Worm (Caenorhabditis elegans) whole organism, L1 larva: ENCODE results near the gene acs-14.

Experiments used
- C04F5.9 ChIP-seq: sonication (generic microtip); optimal IDR thresholded peaks from 2 replicates; lab custom pipeline; 2016; ENCODE audit warnings: missing genetic modification characterization, missing compliant biosample characterization
- aha-1 ChIP-seq: fragments of 150-350 bp; optimal IDR thresholded peaks from 2 replicates; lab custom pipeline; 2014; ENCODE audit warnings: missing biosample characterization, missing genetic modification characterization
- alr-1 ChIP-seq: fragments of 200-800 bp; sonication (Bioruptor generic); optimal IDR thresholded peaks from 2 replicates; lab custom pipeline; 2018; ENCODE audit warnings: borderline replicate concordance, mild to moderate bottlenecking, missing genetic modification characterization, missing compliant biosample characterization
- dpl-1 ChIP-seq, 3 experiments: fragments of 150-350 bp in 2 of 3; sonication (generic microtip) in 1 of 3; optimal IDR thresholded peaks; 2 replicates each; lab custom pipeline; 2014 to 2017; ENCODE audit warnings: missing biosample characterization in 3 of 3, missing genetic modification characterization in 3 of 3, missing genetic modification reagents in 3 of 3
- dsc-1 ChIP-seq: sonication (generic microtip); optimal IDR thresholded peaks from 2 replicates; lab custom pipeline; 2016; ENCODE audit warnings: mild to moderate bottlenecking, missing genetic modification characterization, missing compliant biosample characterization
- efl-1 ChIP-seq, 4 experiments: fragments of 150-350 bp; optimal IDR thresholded peaks in 3 of 4; peaks in 1 of 4; 1 replicate in 1 of 4; 2 replicates in 3 of 4; lab custom pipeline; 2014; ENCODE audit warnings: missing biosample characterization in 2 of 4, missing genetic modification characterization in 2 of 4, missing genetic modification reagents in 2 of 4
- elt-2 ChIP-seq: sonication (generic microtip); optimal IDR thresholded peaks from 2 replicates; lab custom pipeline; 2016; ENCODE audit warnings: missing genetic modification characterization, mild to moderate bottlenecking, inconsistent platforms, missing compliant biosample characterization, missing genetic modification reagents
- elt-3 ChIP-seq, 6 experiments: fragments of 150-350 bp in 1 of 6; sonication (generic microtip); optimal IDR thresholded peaks; 2 replicates each; lab custom pipeline; 2017 to 2018; ENCODE audit warnings: missing biosample characterization in 6 of 6, missing genetic modification characterization in 6 of 6, inconsistent platforms in 1 of 6
- ets-5 ChIP-seq: fragments of 200-800 bp; sonication (Bioruptor generic); IDR thresholded peaks from 2 replicates; pipeline ENCODE4 v1.3.6; 2022; ENCODE audit warnings: missing genetic modification characterization, missing compliant biosample characterization
- fkh-10 ChIP-seq: sonication (generic microtip); optimal IDR thresholded peaks from 2 replicates; lab custom pipeline; 2017; ENCODE audit warnings: missing biosample characterization, missing genetic modification reagents, missing genetic modification characterization
- fkh-4 ChIP-seq: sonication (generic microtip); optimal IDR thresholded peaks from 2 replicates; lab custom pipeline; 2016; ENCODE audit warnings: missing compliant biosample characterization, missing genetic modification characterization, borderline replicate concordance
- fkh-8 ChIP-seq: sonication (generic microtip); optimal IDR thresholded peaks from 2 replicates; lab custom pipeline; 2016; ENCODE audit warnings: mild to moderate bottlenecking, missing genetic modification characterization, missing compliant biosample characterization
- fos-1 ChIP-seq: fragments of 150-350 bp; optimal IDR thresholded peaks from 2 replicates; lab custom pipeline; 2014; ENCODE audit warnings: missing biosample characterization, missing genetic modification characterization
- grh-1 ChIP-seq: fragments of 200-800 bp; sonication (Bioruptor generic); IDR thresholded peaks from 2 replicates; pipeline ENCODE4 v1.3.6; 2022; ENCODE audit warnings: missing genetic modification reagents, missing genetic modification characterization, missing compliant biosample characterization
- hlh-17 ChIP-seq: fragments of 200-800 bp; sonication (Bioruptor generic); optimal IDR thresholded peaks from 2 replicates; lab custom pipeline; 2018; ENCODE audit warnings: missing genetic modification characterization, mild to moderate bottlenecking, missing compliant biosample characterization, moderate library complexity, borderline replicate concordance
- hlh-4 ChIP-seq: sonication (generic microtip); optimal IDR thresholded peaks from 2 replicates; lab custom pipeline; 2016; ENCODE audit warnings: mild to moderate bottlenecking, missing genetic modification characterization, missing compliant biosample characterization
- lin-13 ChIP-seq: fragments of 150-350 bp; optimal IDR thresholded peaks from 2 replicates; lab custom pipeline; 2014; ENCODE audit warnings: missing biosample characterization, missing genetic modification reagents, missing genetic modification characterization
- lin-14 ChIP-seq: fragments of 200-800 bp; sonication (Bioruptor generic); optimal IDR thresholded peaks from 2 replicates; lab custom pipeline; 2018; ENCODE audit warnings: mild to moderate bottlenecking, missing genetic modification characterization, moderate library complexity, missing compliant biosample characterization
- lin-35 ChIP-seq, 2 experiments: fragments of 150-350 bp; optimal IDR thresholded peaks; 2 replicates each; lab custom pipeline; 2014; ENCODE audit warnings: missing biosample characterization in 2 of 2, missing genetic modification characterization in 2 of 2, missing genetic modification reagents in 2 of 2
- lin-39 ChIP-seq: fragments of 150-350 bp; optimal IDR thresholded peaks from 2 replicates; lab custom pipeline; 2014; ENCODE audit warnings: missing biosample characterization, missing genetic modification reagents, missing genetic modification characterization
- lir-3 ChIP-seq: sonication (generic microtip); optimal IDR thresholded peaks from 2 replicates; lab custom pipeline; 2016; ENCODE audit warnings: mild to moderate bottlenecking, missing genetic modification characterization, moderate library complexity, missing compliant biosample characterization; ENCODE audit not compliant: poor library complexity
- mdl-1 ChIP-seq, 2 experiments: fragments of 150-350 bp; optimal IDR thresholded peaks; 2 replicates each; lab custom pipeline; 2014 to 2017; ENCODE audit warnings: missing biosample characterization in 2 of 2, missing genetic modification characterization in 2 of 2, inconsistent platforms in 1 of 2
- mef-2 ChIP-seq: fragments of 150-350 bp; optimal IDR thresholded peaks from 2 replicates; lab custom pipeline; 2014; ENCODE audit warnings: missing biosample characterization, missing genetic modification characterization
- nhr-237 ChIP-seq: fragments of 150-350 bp; optimal IDR thresholded peaks from 2 replicates; lab custom pipeline; 2014; ENCODE audit warnings: missing biosample characterization, missing genetic modification characterization
- nhr-47 ChIP-seq: sonication (generic microtip); optimal IDR thresholded peaks from 2 replicates; lab custom pipeline; 2016; ENCODE audit warnings: mild to moderate bottlenecking, missing genetic modification characterization, moderate library complexity, missing compliant biosample characterization
- nhr-71 ChIP-seq: sonication (generic microtip); optimal IDR thresholded peaks from 2 replicates; lab custom pipeline; 2016; ENCODE audit warnings: mild to moderate bottlenecking, missing genetic modification characterization, moderate library complexity, missing compliant biosample characterization
- pax-3 ChIP-seq: fragments of 200-800 bp; sonication (Bioruptor generic); optimal IDR thresholded peaks from 2 replicates; lab custom pipeline; 2018; ENCODE audit warnings: mild to moderate bottlenecking, missing genetic modification characterization, moderate library complexity, missing compliant biosample characterization
- snu-23 ChIP-seq: sonication (generic microtip); optimal IDR thresholded peaks from 2 replicates; lab custom pipeline; 2016; ENCODE audit warnings: missing genetic modification characterization, missing compliant biosample characterization
- sox-4 ChIP-seq: sonication (generic microtip); optimal IDR thresholded peaks from 2 replicates; lab custom pipeline; 2016; ENCODE audit warnings: missing genetic modification characterization, missing compliant biosample characterization
- unc-86 ChIP-seq: sonication (generic microtip); optimal IDR thresholded peaks from 2 replicates; lab custom pipeline; 2016; ENCODE audit warnings: missing genetic modification characterization, missing compliant biosample characterization
- ztf-11 ChIP-seq, 2 experiments: sonication (generic microtip); optimal IDR thresholded peaks; 2 replicates each; lab custom pipeline; 2016 to 2017; ENCODE audit warnings: missing genetic modification characterization in 2 of 2, missing biosample characterization in 1 of 2, missing compliant biosample characterization in 1 of 2

acs-14 gene

ce11 chrV:9483738-9484256 lies 24.1 kb upstream of the acs-14 start, which contains the start of gene K06A4.2:
TSS of gene K06A4.2 (plus strand) at chrV:9484206.
- TF ChIP-seq efl-1 (optimal IDR thresholded peaks at IDR 0.05; lab: Kevin White, UChicago), result no peak
- no peak for TF ChIP-seq efl-1 (GFP tag; optimal IDR thresholded peaks at IDR 0.05 in 1 of 2; lab: Kevin White, UChicago)
- no peak for TF ChIP-seq mef-2 (tag; lab: Kevin White, UChicago)
- TF ChIP-seq lin-14 (GFP tag; lab: Kevin White, UChicago), result peak; percentile 57
- peak; percentile 90 for TF ChIP-seq fkh-10
- no peak for TF ChIP-seq lin-39 (tag; lab: Kevin White, UChicago)

ce11 chrV:9485508-9485907 lies 22.4 kb upstream of the acs-14 start:
- TF ChIP-seq sox-4 (tag; lab: Kevin White, UChicago) (peak; percentile 9), nhr-71 (tag; lab: Kevin White, UChicago) (peak; percentile 5), pax-3 (tag; lab: Kevin White, UChicago) (peak; percentile 38), ets-5 (GFP tag; lab: Robert Waterston, UW) (no peak), nhr-237 (no peak), unc-86 (no peak), dpl-1 (GFP tag; optimal IDR thresholded peaks at IDR 0.05; lab: Kevin White, UChicago) (no peak), hlh-17 (no peak), lin-35 (GFP tag; optimal IDR thresholded peaks at IDR 0.05; lab: Kevin White, UChicago) (no peak), lir-3 (tag; lab: Kevin White, UChicago) (no peak), lin-13 (GFP tag; lab: Kevin White, UChicago) (no peak), elt-3 (tag; optimal IDR thresholded peaks at IDR 0.05; lab: Kevin White, UChicago) (no peak), fkh-8 (peak; percentile 15), lin-14 (GFP tag; lab: Kevin White, UChicago) (no peak), efl-1 (optimal IDR thresholded peaks at IDR 0.05; lab: Kevin White, UChicago) (no peak), efl-1 (GFP tag; optimal IDR thresholded peaks at IDR 0.05 in 1 of 2; lab: Kevin White, UChicago) (peak in 1 of 2 experiments; percentile 69), dsc-1 (peak; percentile 88), fkh-4 (tag; lab: Kevin White, UChicago) (no peak), fos-1 (tag; lab: Kevin White, UChicago) (no peak), hlh-4 (tag; lab: Kevin White, UChicago) (no peak)
- TF ChIP-seq, all 84 proteins: peak for 6

ce11 chrV:9489411-9489810 lies 18.5 kb upstream of the acs-14 start, which contains the start of gene K06A4.10:
TSS of gene K06A4.10 (minus strand) at chrV:9489800.
- peak; percentile 46 for TF ChIP-seq elt-2
- no peak for TF ChIP-seq C04F5.9 (tag; lab: Kevin White, UChicago)

ce11 chrV:9491440-9492160 lies 16.3 kb upstream of the acs-14 start, which contains the start of gene K06A4.7:
TSS of gene K06A4.7 (minus strand) at chrV:9491490.
- TF ChIP-seq alr-1 (tag; lab: Kevin White, UChicago) (no peak), elt-2 (peak; percentile 79), ztf-11 (tag; optimal IDR thresholded peaks at IDR 0.05; lab: Kevin White, UChicago) (no peak), nhr-47 (tag; lab: Kevin White, UChicago) (no peak), efl-1 (optimal IDR thresholded peaks at IDR 0.05; lab: Kevin White, UChicago) (no peak), efl-1 (GFP tag; optimal IDR thresholded peaks at IDR 0.05 in 1 of 2; lab: Kevin White, UChicago) (peak in 1 of 2 experiments; percentile 43), aha-1 (tag; lab: Kevin White, UChicago) (no peak), mdl-1 (tag; optimal IDR thresholded peaks at IDR 0.05; lab: Kevin White, UChicago) (no peak), snu-23 (no peak), grh-1 (GFP tag; lab: Robert Waterston, UW) (no peak)
